Worm (Caenorhabditis elegans) whole organism, L3 larva: ENCODE results near the gene zipt-7.2.

Experiments
- R02D3.7 ChIP-seq: fragments of 150-350 bp; optimal IDR thresholded peaks from 2 replicates; lab custom pipeline; 2014; ENCODE audit warnings: missing biosample characterization, missing genetic modification characterization
- aly-2 ChIP-seq: fragments of 150-350 bp; optimal IDR thresholded peaks from 2 replicates; lab custom pipeline; 2014; ENCODE audit warnings: missing biosample characterization, missing genetic modification characterization
- ceh-16 ChIP-seq: sonication (generic microtip); optimal IDR thresholded peaks from 2 replicates; lab custom pipeline; 2017; ENCODE audit warnings: missing biosample characterization, missing genetic modification characterization
- ceh-28 ChIP-seq: fragments of 150-350 bp; optimal IDR thresholded peaks from 2 replicates; lab custom pipeline; 2014; ENCODE audit warnings: missing biosample characterization, missing genetic modification reagents, missing genetic modification characterization
- ceh-82 ChIP-seq: fragments of 150-350 bp; optimal IDR thresholded peaks from 2 replicates; lab custom pipeline; 2014; ENCODE audit warnings: missing biosample characterization, missing genetic modification characterization
- ceh-9 ChIP-seq: sonication (generic microtip); optimal IDR thresholded peaks from 2 replicates; lab custom pipeline; 2018; ENCODE audit warnings: missing biosample characterization, missing genetic modification characterization
- egl-5 ChIP-seq: fragments of 150-350 bp; optimal IDR thresholded peaks from 2 replicates; lab custom pipeline; 2017; ENCODE audit warnings: missing biosample characterization, missing genetic modification reagents, missing genetic modification characterization, inconsistent platforms
- elt-1 ChIP-seq: fragments of 150-350 bp; optimal IDR thresholded peaks from 2 replicates; lab custom pipeline; 2014; ENCODE audit warnings: missing biosample characterization, missing genetic modification characterization
- elt-2 ChIP-seq: sonication (generic microtip); optimal IDR thresholded peaks from 2 replicates; lab custom pipeline; 2016; ENCODE audit warnings: missing genetic modification reagents, mild to moderate bottlenecking, missing genetic modification characterization, missing compliant biosample characterization
- elt-3 ChIP-seq, 3 experiments: fragments of 150-350 bp in 1 of 3; sonication (generic microtip) in 2 of 3; optimal IDR thresholded peaks; 2 replicates in 2 of 3; 4 replicates in 1 of 3; lab custom pipeline; 2014 to 2017; ENCODE audit warnings: missing biosample characterization in 3 of 3, missing genetic modification characterization in 3 of 3
- eor-1 ChIP-seq, 2 experiments: fragments of 150-350 bp; optimal IDR thresholded peaks; 2 replicates each; lab custom pipeline; 2014 to 2018; ENCODE audit warnings: missing biosample characterization in 2 of 2, missing genetic modification characterization in 2 of 2
- fkh-2 ChIP-seq: fragments of 150-350 bp; optimal IDR thresholded peaks from 2 replicates; lab custom pipeline; 2014; ENCODE audit warnings: missing biosample characterization, missing genetic modification reagents, missing genetic modification characterization
- fos-1 ChIP-seq: fragments of 150-350 bp; optimal IDR thresholded peaks from 2 replicates; lab custom pipeline; 2014; ENCODE audit warnings: missing biosample characterization, missing genetic modification characterization
- hmg-11 ChIP-seq: sonication (generic microtip); optimal IDR thresholded peaks from 2 replicates; lab custom pipeline; 2016; ENCODE audit warnings: missing genetic modification characterization, missing compliant biosample characterization
- jun-1 ChIP-seq: fragments of 150-350 bp; optimal IDR thresholded peaks from 2 replicates; lab custom pipeline; 2014; ENCODE audit warnings: missing biosample characterization, missing genetic modification reagents, missing genetic modification characterization
- lin-15B ChIP-seq: fragments of 150-350 bp; optimal IDR thresholded peaks from 2 replicates; lab custom pipeline; 2014; ENCODE audit warnings: missing biosample characterization, missing genetic modification characterization
- lin-39 ChIP-seq: fragments of 150-350 bp; optimal IDR thresholded peaks from 2 replicates; lab custom pipeline; 2018; ENCODE audit warnings: missing biosample characterization, missing genetic modification reagents, missing genetic modification characterization
- lsy-12 ChIP-seq: sonication (generic microtip); optimal IDR thresholded peaks from 2 replicates; lab custom pipeline; 2016; ENCODE audit warnings: mild to moderate bottlenecking, missing genetic modification characterization, missing compliant biosample characterization
- mdl-1 ChIP-seq: fragments of 150-350 bp; optimal IDR thresholded peaks from 2 replicates; lab custom pipeline; 2014; ENCODE audit warnings: missing biosample characterization, missing genetic modification characterization
- mml-1 ChIP-seq: fragments of 150-350 bp; sonication (generic microtip); optimal IDR thresholded peaks from 3 replicates; lab custom pipeline; 2014; ENCODE audit warnings: missing biosample characterization, missing genetic modification characterization
- nfya-1 ChIP-seq: sonication (generic microtip); optimal IDR thresholded peaks from 2 replicates; lab custom pipeline; 2017; ENCODE audit warnings: missing genetic modification characterization, mild to moderate bottlenecking, missing compliant biosample characterization, antibody characterized with exemption, moderate library complexity; ENCODE audit not compliant: insufficient read depth
- nhr-11 ChIP-seq: fragments of 150-350 bp; optimal IDR thresholded peaks from 2 replicates; lab custom pipeline; 2014; ENCODE audit warnings: missing biosample characterization, missing genetic modification characterization
- nhr-12 ChIP-seq: fragments of 150-350 bp; optimal IDR thresholded peaks from 2 replicates; lab custom pipeline; 2014; ENCODE audit warnings: missing biosample characterization, missing genetic modification characterization
- nhr-23 ChIP-seq: fragments of 150-350 bp; optimal IDR thresholded peaks from 2 replicates; lab custom pipeline; 2014; ENCODE audit warnings: missing biosample characterization, missing genetic modification reagents, missing genetic modification characterization
- nhr-43 ChIP-seq: sonication (generic microtip); optimal IDR thresholded peaks from 2 replicates; lab custom pipeline; 2016; ENCODE audit warnings: mild to moderate bottlenecking, missing genetic modification characterization, missing compliant biosample characterization; ENCODE audit not compliant: poor library complexity, severe bottlenecking
- nhr-67 ChIP-seq: fragments of 150-350 bp; optimal IDR thresholded peaks from 2 replicates; lab custom pipeline; 2014; ENCODE audit warnings: missing biosample characterization, missing genetic modification characterization
- nhr-76 ChIP-seq: fragments of 150-350 bp; sonication (generic microtip); optimal IDR thresholded peaks from 5 replicates; lab custom pipeline; 2014; ENCODE audit warnings: missing biosample characterization, missing genetic modification characterization
- nhr-77 ChIP-seq: fragments of 150-350 bp; optimal IDR thresholded peaks from 2 replicates; lab custom pipeline; 2014; ENCODE audit warnings: missing biosample characterization, missing genetic modification characterization
- pqm-1 ChIP-seq: fragments of 150-350 bp; optimal IDR thresholded peaks from 2 replicates; lab custom pipeline; 2017; ENCODE audit warnings: missing biosample characterization, missing genetic modification characterization, inconsistent platforms
- sea-2 ChIP-seq: fragments of 150-350 bp; sonication (generic microtip); optimal IDR thresholded peaks from 4 replicates; lab custom pipeline; 2014; ENCODE audit warnings: missing biosample characterization, missing genetic modification reagents, missing genetic modification characterization
- snpc-4 ChIP-seq: fragments of 150-350 bp; optimal IDR thresholded peaks from 2 replicates; lab custom pipeline; 2014; ENCODE audit warnings: missing biosample characterization, missing genetic modification characterization
- tbx-2 ChIP-seq: sonication (generic microtip); optimal IDR thresholded peaks from 2 replicates; lab custom pipeline; 2016; ENCODE audit warnings: mild to moderate bottlenecking, missing genetic modification characterization, missing compliant biosample characterization
- zag-1 ChIP-seq: fragments of 150-350 bp; optimal IDR thresholded peaks from 2 replicates; lab custom pipeline; 2014; ENCODE audit warnings: missing biosample characterization, missing genetic modification characterization
- ztf-4 ChIP-seq: fragments of 150-350 bp; optimal IDR thresholded peaks from 2 replicates; lab custom pipeline; 2014; ENCODE audit warnings: missing biosample characterization, missing genetic modification characterization

zipt-7.2 gene

DNA sequence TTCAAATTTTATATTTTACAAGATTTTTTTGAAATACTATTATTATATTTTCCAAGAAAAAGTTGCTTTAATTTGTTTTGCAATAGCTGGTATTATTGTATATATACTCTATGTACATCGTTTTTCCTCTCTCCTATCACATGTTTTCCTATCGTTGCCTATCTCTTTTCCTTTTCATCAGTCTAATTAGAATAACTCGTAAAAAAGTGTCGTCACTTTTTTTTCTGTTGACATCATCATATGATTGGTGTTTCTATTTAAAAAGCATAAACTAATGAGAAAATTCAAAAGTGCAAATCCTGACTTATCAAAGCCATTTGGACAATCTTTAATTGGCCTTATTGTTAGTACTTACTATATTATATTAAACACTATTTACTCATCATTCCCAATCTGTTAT is 28.3 kb upstream of the zipt-7.2 start:
- TF ChIP-seq fkh-2 (no peak), R02D3.7 (no peak), elt-3 (tag; optimal IDR thresholded peaks at IDR 0.05; lab: Kevin White, UChicago) (no peak), lin-15B (no peak), aly-2 (tag; lab: Kevin White, UChicago) (no peak), pqm-1 (tag; lab: Kevin White, UChicago) (no peak), mml-1 (tag; lab: Kevin White, UChicago) (no peak)

- TF ChIP-seq nhr-23 (tag; lab: Kevin White, UChicago) (no peak), elt-2 (no peak), ceh-82 (tag; lab: Kevin White, UChicago) (peak; percentile 15), nfya-1 (tag; lab: Kevin White, UChicago) (peak; percentile 72), mml-1 (tag; lab: Kevin White, UChicago) (no peak), tbx-2 (tag; lab: Kevin White, UChicago) (peak; percentile 66), ceh-28 (peak; percentile 65), hmg-11 (tag; lab: Kevin White, UChicago) (peak; percentile 53), elt-1 (peak; percentile 12), nhr-76 (tag; lab: Kevin White, UChicago) (no peak), egl-5 (peak; percentile 63), mdl-1 (tag; lab: Kevin White, UChicago) (no peak), lin-39 (tag; lab: Kevin White, UChicago) (peak; percentile 79), nhr-12 (no peak), nhr-77 (tag; lab: Kevin White, UChicago) (no peak)
Measured at ce11 chrX:15535190-15535636, 27.5 kb upstream of the zipt-7.2 start.

DNA sequence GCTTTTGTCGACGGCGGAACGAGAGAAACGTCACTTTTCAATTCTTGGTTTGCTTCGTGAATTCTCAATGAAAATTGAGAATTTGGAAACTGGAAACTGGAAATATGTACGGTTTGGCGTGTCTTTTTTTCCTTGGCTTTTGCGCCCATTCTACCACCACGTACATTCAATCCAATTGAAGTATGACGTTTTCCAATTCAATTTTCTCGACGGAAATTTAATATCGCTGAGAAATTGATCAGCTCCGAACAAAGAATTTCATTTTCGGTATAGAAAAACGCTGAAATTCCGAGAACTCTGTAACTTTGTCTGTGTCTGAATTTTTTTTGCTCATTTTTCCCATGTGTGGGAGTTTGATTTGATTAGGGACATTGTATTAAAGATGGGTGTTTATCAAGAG is 25.6 kb upstream of the zipt-7.2 start:
- TF ChIP-seq pqm-1 (tag; lab: Kevin White, UChicago) (no peak), fos-1 (tag; lab: Kevin White, UChicago) (no peak), elt-1 (no peak)

DNA sequence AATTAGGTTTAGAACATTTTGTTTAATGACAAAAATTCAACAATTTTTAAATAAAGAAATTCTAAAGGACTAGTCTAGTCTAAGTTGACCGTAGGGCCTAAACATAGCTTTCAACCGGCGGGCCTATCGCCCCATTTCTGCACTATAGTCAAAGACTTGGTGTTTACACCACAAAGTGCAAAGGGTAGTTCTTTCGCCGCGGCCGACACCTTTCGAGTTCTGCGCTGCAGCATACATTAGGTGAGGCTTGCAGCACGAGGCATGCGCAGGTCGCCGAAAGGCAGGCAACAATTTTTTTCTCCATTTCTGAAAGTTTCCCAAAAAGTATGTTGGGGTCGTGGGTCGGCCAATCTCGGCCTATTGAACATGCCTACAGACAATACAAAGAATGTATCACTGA is 20.8 kb upstream of the zipt-7.2 start:
- TF ChIP-seq sea-2 (no peak), ceh-9 (tag; lab: Kevin White, UChicago) (no peak), elt-1 (no peak), nhr-11 (tag; lab: Kevin White, UChicago) (no peak), nhr-67 (tag; lab: Kevin White, UChicago) (no peak), aly-2 (tag; lab: Kevin White, UChicago) (no peak), ceh-28 (no peak), eor-1 (tag; optimal IDR thresholded peaks at IDR 0.05; lab: Kevin White, UChicago) (no peak), lin-39 (tag; lab: Kevin White, UChicago) (no peak), ceh-16 (tag; lab: Kevin White, UChicago) (no peak), nhr-77 (tag; lab: Kevin White, UChicago) (no peak), nhr-43 (no peak), pqm-1 (tag; lab: Kevin White, UChicago) (no peak), snpc-4 (no peak), mml-1 (tag; lab: Kevin White, UChicago) (no peak), R02D3.7 (no peak), lsy-12 (no peak), jun-1 (tag; lab: Kevin White, UChicago) (no peak), egl-5 (no peak)

ce11 chrX:15515798-15516197 is 8.1 kb upstream of the zipt-7.2 start:
- no peak for TF ChIP-seq fos-1 (tag; lab: Kevin White, UChicago)
- peak; percentile 10 for TF ChIP-seq lin-39 (tag; lab: Kevin White, UChicago)

ce11 chrX:15514547-15514946 is 6.9 kb upstream of the zipt-7.2 start:
- TF ChIP-seq mdl-1 (tag; lab: Kevin White, UChicago) (no peak), snpc-4 (no peak), ceh-82 (tag; lab: Kevin White, UChicago) (no peak), ztf-4 (tag; lab: Kevin White, UChicago) (no peak), ceh-16 (tag; lab: Kevin White, UChicago) (no peak), zag-1 (tag; lab: Kevin White, UChicago) (no peak)
